Worm (Caenorhabditis elegans): ENCODE data around the gene phy-4.

phy-4 gene

DNA sequence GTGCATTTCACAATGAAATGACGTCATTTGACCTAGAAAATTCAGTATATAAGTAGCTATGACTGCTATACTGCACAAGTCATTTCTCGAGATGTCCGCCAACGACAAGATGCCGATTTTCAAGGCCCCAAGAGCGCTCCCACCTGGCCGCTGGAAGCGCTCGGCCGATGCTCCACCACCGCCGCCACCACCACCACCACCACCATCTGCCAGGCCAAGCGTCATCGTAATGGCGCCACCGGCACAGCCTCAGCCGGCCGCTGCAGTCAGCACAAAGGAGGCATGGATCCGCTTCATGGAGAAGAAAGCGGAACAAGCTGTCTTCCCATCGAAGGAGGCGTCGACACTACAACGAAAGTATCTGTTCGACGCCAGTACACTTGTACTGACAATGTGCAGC, 28.2 kb downstream of the phy-4 start, which contains the start of gene Y43F8B.28:
TSS of gene Y43F8B.28 (plus strand) at position 59 of the 400 bp plus-strand sequence.
- TF ChIP-seq lin-35 (GFP tag; optimal IDR thresholded peaks at IDR 0.05) (no peak), fkh-8 (tag; optimal IDR thresholded peaks at IDR 0.05) (no peak), zip-4 (GFP tag; optimal IDR thresholded peaks at IDR 0.05) (no peak)

DNA sequence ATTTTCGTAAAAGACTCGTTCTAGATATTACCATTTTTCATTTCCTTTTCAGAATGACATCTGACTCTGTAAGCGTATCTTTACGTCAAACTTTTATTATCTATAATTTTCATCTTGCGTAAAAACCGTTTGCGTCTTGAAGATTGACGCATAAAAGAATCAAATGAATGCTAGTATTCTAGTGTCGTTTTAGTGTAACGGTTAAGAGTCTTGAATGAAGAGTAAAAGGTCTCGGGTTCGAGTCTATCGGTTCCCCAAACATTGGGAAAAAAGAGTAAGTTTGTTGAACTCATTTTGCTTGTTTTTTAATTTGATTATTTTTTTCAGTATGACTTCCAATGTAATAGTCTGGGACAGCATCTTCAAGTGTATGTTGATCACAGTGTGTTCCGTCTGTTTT, 28.9 kb downstream of the phy-4 start, which contains the start of gene Y43F8B.17:
TSS of gene Y43F8B.17 (plus strand) at position 215 of the 400 bp plus-strand sequence.
- TF ChIP-seq nhr-19 (GFP tag; conservative IDR thresholded peaks at IDR 0.05) (no peak), efl-3 (GFP tag; optimal IDR thresholded peaks at IDR 0.05) (no peak), nhr-85 (tag) (peak; percentile 58), lsy-2 (tag; optimal IDR thresholded peaks at IDR 0.05) (no peak), unc-98 (GFP tag; IDR thresholded peaks at IDR 0.05) (no peak), jun-1 (tag; optimal IDR thresholded peaks at IDR 0.05) (no peak), ceh-8 (GFP tag; optimal IDR thresholded peaks at IDR 0.05) (no peak), rnt-1 (tag; optimal IDR thresholded peaks at IDR 0.05) (no peak)

DNA sequence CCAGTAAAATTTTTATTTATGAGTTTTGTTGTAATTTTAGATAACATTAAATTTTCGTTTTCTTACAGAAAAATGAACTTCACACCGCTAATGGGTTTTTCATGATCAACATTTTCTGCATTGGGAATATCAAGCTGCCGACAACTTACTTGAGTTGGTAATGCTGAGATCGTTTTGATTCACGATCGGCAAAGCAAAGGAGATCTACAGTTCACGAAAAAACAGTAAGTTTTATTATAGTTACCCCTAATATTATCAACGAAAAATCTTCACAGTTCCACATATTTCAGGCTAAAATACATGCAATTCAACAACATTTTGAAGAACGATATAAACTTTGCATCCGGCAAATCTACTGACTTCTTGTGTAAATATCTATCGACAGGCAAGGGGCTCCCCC, 30.9 kb downstream of the phy-4 start, which contains the start of gene Y43F8B.22:
TSS of gene Y43F8B.22 (plus strand) at position 301 of the 400 bp plus-strand sequence.
- TF ChIP-seq skn-1 (tag; optimal IDR thresholded peaks at IDR 0.05) = no peak
- TF ChIP-seq C34B4.2 (tag; optimal IDR thresholded peaks at IDR 0.05) = no peak
- no peak for TF ChIP-seq hlh-17 (GFP tag; optimal IDR thresholded peaks at IDR 0.05; ENCODE audit: borderline replicate concordance)
- no peak for TF ChIP-seq pax-3 (tag; optimal IDR thresholded peaks at IDR 0.05)

DNA sequence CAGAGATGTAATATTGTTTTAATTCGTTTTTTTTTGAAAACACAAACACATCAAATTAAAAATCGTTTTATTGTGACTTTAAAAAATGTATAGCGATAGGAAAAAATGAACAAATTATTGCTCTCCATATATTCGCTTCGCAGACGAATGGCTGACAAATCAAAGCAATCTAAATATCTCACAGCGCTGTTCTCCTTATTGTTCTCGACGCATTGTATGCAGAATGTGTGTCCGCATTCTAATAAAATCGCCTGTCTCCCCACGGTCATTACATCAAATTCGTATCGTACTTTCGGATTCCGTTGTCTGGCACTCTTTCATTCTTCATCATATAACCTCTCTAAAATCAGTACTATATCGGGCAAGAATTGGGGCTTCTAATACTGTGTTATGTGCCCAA, 35.6 kb downstream of the phy-4 start, which contains the start of gene Y43F8B.9:
TSS of gene Y43F8B.9 (plus strand) at position 301 of the 400 bp plus-strand sequence.
- TF ChIP-seq nhr-20 (tag; optimal IDR thresholded peaks at IDR 0.05) (no peak), nhr-85 (tag) (peak; percentile 54)

- TF ChIP-seq efl-1 (optimal IDR thresholded peaks at IDR 0.05) (peak; percentile 25 to 39), efl-1 (GFP tag; optimal IDR thresholded peaks at IDR 0.05 in 1 of 2) (peak; percentile 51 to 85), mab-9 (GFP tag; IDR thresholded peaks at IDR 0.05) (no peak), fkh-8 (tag; optimal IDR thresholded peaks at IDR 0.05) (no peak), nhr-76 (tag; optimal IDR thresholded peaks at IDR 0.05) (no peak), nhr-85 (tag) (no peak), dpl-1 (GFP tag; optimal IDR thresholded peaks at IDR 0.05) (peak in 2 of 3 experiments; percentile 5 to 24), lin-13 (GFP tag; optimal IDR thresholded peaks at IDR 0.05) (no peak)
These were observed 36.1 kb downstream of the phy-4 start for ce11 chrV:19477302-19477701.

- no peak for TF ChIP-seq efl-1 (optimal IDR thresholded peaks at IDR 0.05)
- TF ChIP-seq efl-1 (GFP tag; optimal IDR thresholded peaks at IDR 0.05 in 1 of 2) = peak in 1 of 2 experiments; percentile 44
- no peak for TF ChIP-seq ceh-90 (tag; optimal IDR thresholded peaks at IDR 0.05)
- no peak for TF ChIP-seq fkh-10 (GFP tag; optimal IDR thresholded peaks at IDR 0.05)
These were observed 39.5 kb downstream of the phy-4 start, which contains the start of gene Y43F8B.10 for ce11 chrV:19473842-19474514. Gene Y43F8B.10, plus strand, starts transcription at chrV:19474464.

ce11 chrV:19470385-19470784, 43.1 kb downstream of the phy-4 start, which contains the start of gene Y43F8B.11:
Gene Y43F8B.11, plus strand, starts transcription at chrV:19470685.
- TF ChIP-seq nhr-85 (tag) = peak; percentile 38
- no peak for TF ChIP-seq ztf-4 (tag; optimal IDR thresholded peaks at IDR 0.05)
- no peak for TF ChIP-seq nhr-76 (tag; optimal IDR thresholded peaks at IDR 0.05)
- TF ChIP-seq dsc-1 (tag; optimal IDR thresholded peaks at IDR 0.05) = peak; percentile 48
- TF ChIP-seq ztf-11 (tag; optimal IDR thresholded peaks at IDR 0.05) = no peak
- TF ChIP-seq xbp-1 (tag; optimal IDR thresholded peaks at IDR 0.05) = no peak

Measured in whole organism, L1 larva.